Worm (Caenorhabditis elegans) whole organism, L4/young adult: ENCODE results near the gene Y59H11AR.3.

Source experiments
- W03F9.2 ChIP-seq: fragments of 150-350 bp; optimal IDR thresholded peaks from 2 replicates; lab custom pipeline; 2014; ENCODE audit warnings: missing biosample characterization, missing genetic modification characterization
- dao-5 ChIP-seq: sonication (generic microtip); optimal IDR thresholded peaks from 2 replicates; lab custom pipeline; 2016; ENCODE audit warnings: missing genotype, missing genetic modification characterization, moderate library complexity, missing compliant biosample characterization
- him-1 ChIP-seq: sonication (generic microtip); optimal IDR thresholded peaks from 2 replicates; lab custom pipeline; 2016; ENCODE audit warnings: missing genotype, missing genetic modification reagents, missing genetic modification characterization, missing compliant biosample characterization

Y59H11AR.3 gene

DNA sequence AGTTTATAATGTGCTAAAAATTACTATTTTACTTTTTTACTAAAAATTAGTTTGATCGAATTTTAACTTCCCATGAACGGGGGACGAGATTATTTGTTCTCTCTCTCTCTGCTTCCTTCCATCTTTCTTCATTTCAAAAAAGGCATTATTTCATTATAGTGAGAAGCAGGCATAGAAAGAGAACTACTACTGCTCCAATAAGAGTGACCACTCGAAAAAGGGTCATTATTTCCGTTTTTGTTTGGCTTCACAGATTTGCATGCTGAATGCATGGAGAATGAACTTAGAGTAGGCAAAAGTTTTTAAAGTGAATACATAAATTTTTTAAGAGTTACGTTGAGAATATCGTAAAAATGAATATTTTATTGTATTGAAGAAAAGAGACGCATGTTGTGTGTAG is 24.5 kb downstream of the Y59H11AR.3 start:
- no peak for TF ChIP-seq him-1 (tag; lab: Kevin White, UChicago)
- TF ChIP-seq W03F9.2 (tag; lab: Kevin White, UChicago): no peak
- TF ChIP-seq dao-5: no peak

- TF ChIP-seq dao-5 (no peak), W03F9.2 (tag; lab: Kevin White, UChicago) (no peak), him-1 (tag; lab: Kevin White, UChicago) (no peak)
These were observed 25.0 kb downstream of the Y59H11AR.3 start, which contains the start of gene Y59H11AM.4 for ce11 chrIV:8570253-8570652. TSS of gene Y59H11AM.4 (minus strand) at chrIV:8570353.

- TF ChIP-seq him-1 (tag; lab: Kevin White, UChicago) (no peak), dao-5 (no peak), W03F9.2 (tag; lab: Kevin White, UChicago) (no peak)
These were observed 36.1 kb downstream of the Y59H11AR.3 start, which contains the start of gene npr-22 for ce11 chrIV:8559132-8559531. TSS of gene npr-22 (plus strand) at chrIV:8559432.
